Worm (Caenorhabditis elegans) whole organism, L4 larva: ENCODE data around the gene rig-4.

Experiments used
- D1046.2 ChIP-seq: fragments of 200-800 bp; sonication (Bioruptor generic); IDR thresholded peaks from 2 replicates; pipeline ENCODE4 v1.3.6; 2022; ENCODE audit warnings: missing genetic modification characterization, missing compliant biosample characterization
- F26F4.8 ChIP-seq: fragments of 200-800 bp; sonication (Bioruptor generic); conservative IDR thresholded peaks from 2 replicates; pipeline ENCODE4 v1.3.6; 2022; ENCODE audit warnings: missing genetic modification characterization, missing compliant biosample characterization
- F44E2.7 ChIP-seq: fragments of 200-800 bp; sonication (Bioruptor generic); IDR thresholded peaks from 2 replicates; pipeline ENCODE4 v2.1.2; 2022; ENCODE audit warnings: missing genetic modification characterization, missing compliant biosample characterization
- R02D3.7 ChIP-seq: fragments of 150-350 bp; sonication (generic microtip); optimal IDR thresholded peaks from 3 replicates; lab custom pipeline; 2014; ENCODE audit warnings: missing biosample characterization, missing genetic modification characterization
- Y48G9A.11 ChIP-seq: fragments of 200-800 bp; sonication (Bioruptor generic); IDR thresholded peaks from 2 replicates; pipeline ENCODE4 v1.3.6; 2022; ENCODE audit warnings: missing genetic modification reagents, missing genetic modification characterization, missing compliant biosample characterization
- ZK546.5 ChIP-seq, 2 experiments: sonication (generic microtip); optimal IDR thresholded peaks; 2 replicates each; lab custom pipeline; 2017; ENCODE audit warnings: missing biosample characterization in 2 of 2, missing genetic modification characterization in 2 of 2
- aha-1 ChIP-seq: fragments of 150-350 bp; peaks from one replicate; lab custom pipeline; 2014; ENCODE audit warnings: missing biosample characterization, missing genetic modification characterization
- attf-4 ChIP-seq: sonication (generic microtip); optimal IDR thresholded peaks from 3 replicates; lab custom pipeline; 2017; ENCODE audit warnings: missing biosample characterization, missing genetic modification characterization
- ceh-20 ChIP-seq: fragments of 200-800 bp; sonication (Bioruptor generic); IDR thresholded peaks from 2 replicates; pipeline ENCODE4 v1.3.6; 2022; ENCODE audit warnings: missing genetic modification reagents, missing genetic modification characterization, missing compliant biosample characterization
- ces-1 ChIP-seq: fragments of 150-350 bp; sonication (generic microtip); optimal IDR thresholded peaks from 4 replicates; lab custom pipeline; 2014; ENCODE audit warnings: missing biosample characterization, missing genetic modification reagents, missing genetic modification characterization
- ctbp-1 ChIP-seq: fragments of 200-800 bp; sonication (Bioruptor generic); IDR thresholded peaks from 2 replicates; pipeline ENCODE4 v1.3.6; 2022; ENCODE audit warnings: missing genetic modification reagents, missing genetic modification characterization, missing compliant biosample characterization
- daf-12 ChIP-seq: fragments of 150-350 bp; optimal IDR thresholded peaks from 2 replicates; lab custom pipeline; 2014; ENCODE audit warnings: missing biosample characterization, missing genetic modification reagents, missing genetic modification characterization
- daf-16 ChIP-seq, 3 experiments: sonication (generic microtip); optimal IDR thresholded peaks; 2 replicates each; lab custom pipeline; 2016 to 2017; ENCODE audit warnings: missing genetic modification characterization in 3 of 3, missing genetic modification reagents in 3 of 3, mild to moderate bottlenecking in 2 of 3, missing compliant biosample characterization in 2 of 3, missing biosample characterization in 1 of 3, moderate library complexity in 1 of 3
- daf-8 ChIP-seq: fragments of 200-800 bp; sonication (Bioruptor generic); IDR thresholded peaks from 2 replicates; pipeline ENCODE4 v1.3.6; 2022; ENCODE audit warnings: missing genetic modification characterization, missing compliant biosample characterization
- dmd-6 ChIP-seq: fragments of 200-800 bp; sonication (Bioruptor generic); IDR thresholded peaks from 2 replicates; pipeline ENCODE4 v1.3.6; 2022; ENCODE audit warnings: missing genetic modification reagents, missing genetic modification characterization, missing compliant biosample characterization
- dmd-8 ChIP-seq: fragments of 200-800 bp; sonication (Bioruptor generic); IDR thresholded peaks from 2 replicates; pipeline ENCODE4 v1.3.6; 2022; ENCODE audit warnings: missing genetic modification characterization, missing compliant biosample characterization
- dpl-1 ChIP-seq: fragments of 150-350 bp; optimal IDR thresholded peaks from 2 replicates; lab custom pipeline; 2014; ENCODE audit warnings: missing biosample characterization, missing genetic modification reagents, missing genetic modification characterization
- duxl-1 ChIP-seq: sonication (generic microtip); optimal IDR thresholded peaks from 2 replicates; lab custom pipeline; 2016; ENCODE audit warnings: mild to moderate bottlenecking, missing genetic modification characterization, moderate library complexity, missing compliant biosample characterization; ENCODE audit not compliant: poor library complexity
- dve-1 ChIP-seq: sonication (generic microtip); optimal IDR thresholded peaks from 2 replicates; lab custom pipeline; 2017; ENCODE audit warnings: antibody characterized with exemption, mild to moderate bottlenecking, missing genetic modification characterization, missing compliant biosample characterization; ENCODE audit not compliant: insufficient read depth
- gei-8 ChIP-seq: fragments of 200-800 bp; sonication (Bioruptor generic); optimal IDR thresholded peaks from 2 replicates; lab custom pipeline; 2018; ENCODE audit warnings: mild to moderate bottlenecking, missing genetic modification characterization, missing compliant biosample characterization
- hif-1 ChIP-seq, 2 experiments: sonication (generic microtip); optimal IDR thresholded peaks; 2 replicates each; lab custom pipeline; 2016 to 2017; ENCODE audit warnings: missing compliant biosample characterization in 2 of 2, missing genetic modification characterization in 2 of 2, missing genetic modification reagents in 2 of 2, missing genotype in 2 of 2, mild to moderate bottlenecking in 1 of 2
- hlh-11 ChIP-seq: fragments of 200-800 bp; sonication (Bioruptor generic); optimal IDR thresholded peaks from 2 replicates; lab custom pipeline; 2018; ENCODE audit warnings: mild to moderate bottlenecking, missing genetic modification characterization, missing compliant biosample characterization
- hmg-1.1 ChIP-seq: fragments of 200-800 bp; sonication (Bioruptor generic); IDR thresholded peaks from 2 replicates; pipeline ENCODE4 v1.3.6; 2022; ENCODE audit warnings: missing genetic modification reagents, missing genetic modification characterization, missing compliant biosample characterization
- lin-1 ChIP-seq: fragments of 200-800 bp; sonication (Bioruptor generic); IDR thresholded peaks from 2 replicates; pipeline ENCODE4 v1.3.6; 2022; ENCODE audit warnings: missing genetic modification reagents, missing genetic modification characterization, missing compliant biosample characterization
- lin-39 ChIP-seq: fragments of 150-350 bp; optimal IDR thresholded peaks from 2 replicates; lab custom pipeline; 2014; ENCODE audit warnings: missing biosample characterization, missing genetic modification reagents, missing genetic modification characterization
- lir-3 ChIP-seq: sonication (generic microtip); optimal IDR thresholded peaks from 2 replicates; lab custom pipeline; 2016; ENCODE audit warnings: mild to moderate bottlenecking, missing genetic modification characterization, missing compliant biosample characterization
- madf-5 ChIP-seq, 2 experiments: fragments of 200-800 bp; sonication (Bioruptor generic); IDR thresholded peaks; 2 replicates each; pipeline ENCODE4 v1.3.6; 2022; ENCODE audit warnings: missing compliant biosample characterization in 2 of 2, missing genetic modification characterization in 2 of 2
- mdl-1 ChIP-seq, 2 experiments: fragments of 150-350 bp in 1 of 2; sonication (generic microtip) in 1 of 2; optimal IDR thresholded peaks; 2 replicates each; lab custom pipeline; 2014 to 2017; ENCODE audit warnings: missing biosample characterization in 2 of 2, missing genetic modification characterization in 2 of 2
- mxl-2 ChIP-seq: fragments of 200-800 bp; sonication (Bioruptor generic); conservative IDR thresholded peaks from 2 replicates; pipeline ENCODE4 v1.3.6; 2022; ENCODE audit warnings: missing genetic modification reagents, missing genetic modification characterization, missing compliant biosample characterization
- mxl-3 ChIP-seq: fragments of 200-800 bp; sonication (Bioruptor generic); optimal IDR thresholded peaks from 2 replicates; lab custom pipeline; 2018; ENCODE audit warnings: mild to moderate bottlenecking, missing genetic modification characterization, missing compliant biosample characterization
- nhr-10 ChIP-seq: fragments of 150-350 bp; optimal IDR thresholded peaks from 2 replicates; lab custom pipeline; 2014; ENCODE audit warnings: missing biosample characterization, missing genetic modification characterization
- nhr-25 ChIP-seq: sonication (generic microtip); optimal IDR thresholded peaks from 2 replicates; lab custom pipeline; 2017; ENCODE audit warnings: missing genetic modification characterization, mild to moderate bottlenecking, missing compliant biosample characterization, antibody characterized with exemption, moderate library complexity, borderline replicate concordance; ENCODE audit not compliant: insufficient read depth
- nhr-42 ChIP-seq: fragments of 200-800 bp; sonication (Bioruptor generic); IDR thresholded peaks from 2 replicates; pipeline ENCODE4 v1.3.6; 2022; ENCODE audit warnings: missing genetic modification characterization, missing compliant biosample characterization
- nhr-48 ChIP-seq: sonication (generic microtip); optimal IDR thresholded peaks from 2 replicates; lab custom pipeline; 2016; ENCODE audit warnings: mild to moderate bottlenecking, missing genetic modification characterization, missing compliant biosample characterization
- nhr-6 ChIP-seq: fragments of 150-350 bp; optimal IDR thresholded peaks from 2 replicates; lab custom pipeline; 2014; ENCODE audit warnings: missing biosample characterization, missing genetic modification characterization
- nhr-77 ChIP-seq: fragments of 150-350 bp; optimal IDR thresholded peaks from 2 replicates; lab custom pipeline; 2014; ENCODE audit warnings: missing biosample characterization, missing genetic modification characterization
- pha-4 ChIP-seq, 2 experiments: fragments of 150-350 bp in 1 of 2; fragments of 200-800 bp in 1 of 2; sonication (Bioruptor generic) in 1 of 2; IDR thresholded peaks in 1 of 2; optimal IDR thresholded peaks in 1 of 2; 2 replicates each; pipeline versions ENCODE4 v1.3.6 to Lab custom; 2014 to 2022; ENCODE audit warnings: missing genetic modification characterization in 2 of 2, missing genetic modification reagents in 2 of 2, missing biosample characterization in 1 of 2, missing compliant biosample characterization in 1 of 2
- php-3 ChIP-seq: fragments of 200-800 bp; sonication (Bioruptor generic); IDR thresholded peaks from 2 replicates; pipeline ENCODE4 v1.3.6; 2022; ENCODE audit warnings: missing genetic modification reagents, missing genetic modification characterization, missing compliant biosample characterization
- pqm-1 ChIP-seq: sonication (generic microtip); optimal IDR thresholded peaks from 2 replicates; lab custom pipeline; 2017; ENCODE audit warnings: missing biosample characterization, missing genetic modification characterization
- rbr-2 ChIP-seq: sonication (generic microtip); optimal IDR thresholded peaks from 2 replicates; lab custom pipeline; 2016; ENCODE audit warnings: missing genotype, missing genetic modification characterization, missing compliant biosample characterization
- sdz-12 ChIP-seq: fragments of 200-800 bp; sonication (Bioruptor generic); optimal IDR thresholded peaks from 2 replicates; lab custom pipeline; 2018; ENCODE audit warnings: mild to moderate bottlenecking, missing genetic modification characterization, missing compliant biosample characterization
- set-16 ChIP-seq: fragments of 200-800 bp; sonication (Bioruptor generic); IDR thresholded peaks from 2 replicates; pipeline ENCODE4 v1.3.6; 2022; ENCODE audit warnings: missing genetic modification reagents, missing genetic modification characterization, missing compliant biosample characterization
- snpc-1.2 ChIP-seq: fragments of 200-800 bp; sonication (Bioruptor generic); IDR thresholded peaks from 2 replicates; pipeline ENCODE4 v1.3.6; 2022; ENCODE audit warnings: missing genetic modification reagents, missing genetic modification characterization, missing compliant biosample characterization
- spr-1 ChIP-seq: sonication (generic microtip); optimal IDR thresholded peaks from 2 replicates; lab custom pipeline; 2016; ENCODE audit warnings: mild to moderate bottlenecking, missing genetic modification characterization, missing compliant biosample characterization
- spr-3 ChIP-seq: fragments of 200-800 bp; sonication (Bioruptor generic); optimal IDR thresholded peaks from 2 replicates; lab custom pipeline; 2018; ENCODE audit warnings: mild to moderate bottlenecking, missing genetic modification characterization, missing compliant biosample characterization
- unc-62 ChIP-seq, 3 experiments: fragments of 150-350 bp in 1 of 3; sonication (generic microtip); optimal IDR thresholded peaks in 2 of 3; peaks in 1 of 3; 1 replicate in 1 of 3; 2 replicates in 2 of 3; lab custom pipeline; 2014 to 2017; ENCODE audit warnings: missing biosample characterization in 3 of 3, missing genetic modification characterization in 3 of 3, missing genetic modification reagents in 3 of 3, missing genotype in 1 of 3
- vab-7 ChIP-seq: fragments of 200-800 bp; sonication (Bioruptor generic); IDR thresholded peaks from 2 replicates; pipeline ENCODE4 v1.3.6; 2022; ENCODE audit warnings: missing genetic modification reagents, missing genetic modification characterization, missing compliant biosample characterization
- zag-1 ChIP-seq: fragments of 150-350 bp; optimal IDR thresholded peaks from 2 replicates; lab custom pipeline; 2014; ENCODE audit warnings: missing biosample characterization, missing genetic modification characterization
- zip-2 ChIP-seq: fragments of 150-350 bp; optimal IDR thresholded peaks from 2 replicates; lab custom pipeline; 2014; ENCODE audit warnings: missing biosample characterization, missing genetic modification characterization
- ztf-11 ChIP-seq: fragments of 150-350 bp; optimal IDR thresholded peaks from 2 replicates; lab custom pipeline; 2014; ENCODE audit warnings: missing biosample characterization, missing genetic modification characterization

Gene rig-4

ce11 chrIV:8028372-8028771 is 24.5 kb upstream of the rig-4 start (continued):
- TF ChIP-seq F44E2.7 (GFP tag; lab: Robert Waterston, UW) (no peak), unc-62 (GFP tag; optimal IDR thresholded peaks at IDR 0.05 in 1 of 2; lab: Kevin White, UChicago) (peak in 1 of 2 experiments; percentile 94), unc-62 (tag; optimal IDR thresholded peaks at IDR 0.05; lab: Kevin White, UChicago) (no peak), nhr-42 (GFP tag; lab: Robert Waterston, UW) (no peak), daf-8 (GFP tag; lab: Robert Waterston, UW) (no peak), daf-12 (tag; lab: Kevin White, UChicago) (no peak), set-16 (GFP tag; lab: Robert Waterston, UW) (no peak), lin-39 (tag; lab: Kevin White, UChicago) (no peak), spr-1 (tag; lab: Kevin White, UChicago) (no peak), mdl-1 (tag; optimal IDR thresholded peaks at IDR 0.05; lab: Kevin White, UChicago) (peak; percentile 32 to 89), ceh-20 (GFP tag; lab: Robert Waterston, UW) (peak; percentile 37), duxl-1 (no peak), ztf-11 (no peak), gei-8 (GFP tag; lab: Kevin White, UChicago) (peak; percentile 45), ctbp-1 (no peak), spr-3 (no peak), dmd-8 (GFP tag; lab: Robert Waterston, UW) (no peak), nhr-10 (no peak), lir-3 (tag; lab: Kevin White, UChicago) (no peak), ces-1 (GFP tag; lab: Kevin White, UChicago) (no peak), mxl-2 (GFP tag; lab: Robert Waterston, UW) (no peak), vab-7 (no peak), rbr-2 (tag; lab: Kevin White, UChicago) (no peak), hmg-1.1 (GFP tag; lab: Robert Waterston, UW) (no peak), dpl-1 (GFP tag; lab: Kevin White, UChicago) (peak; percentile 29), nhr-25 (tag; lab: Kevin White, UChicago) (peak; percentile 20), php-3 (GFP tag; lab: Robert Waterston, UW) (no peak), hlh-11 (tag; lab: Kevin White, UChicago) (peak; percentile 83), zip-2 (tag; lab: Kevin White, UChicago) (no peak), lin-1 (no peak), zag-1 (tag; lab: Kevin White, UChicago) (no peak), attf-4 (tag; lab: Kevin White, UChicago) (no peak), hif-1 (tag; optimal IDR thresholded peaks at IDR 0.05; lab: Kevin White, UChicago) (no peak), nhr-77 (tag; lab: Kevin White, UChicago) (peak; percentile 37), snpc-1.2 (no peak), R02D3.7 (tag; lab: Kevin White, UChicago) (no peak), dve-1 (tag; lab: Kevin White, UChicago) (peak; percentile 80), madf-5 (GFP tag; IDR thresholded peaks at IDR 0.05; lab: Robert Waterston, UW) (no peak), ZK546.5 (tag; optimal IDR thresholded peaks at IDR 0.05; lab: Kevin White, UChicago) (no peak), nhr-48 (tag; lab: Kevin White, UChicago) (peak; percentile 58), mxl-3 (GFP tag; lab: Kevin White, UChicago) (peak; percentile 92), D1046.2 (GFP tag; lab: Robert Waterston, UW) (no peak), pqm-1 (tag; lab: Kevin White, UChicago) (peak; percentile 49), sdz-12 (GFP tag; lab: Kevin White, UChicago) (no peak), dmd-6 (GFP tag; lab: Robert Waterston, UW) (peak; percentile 83), daf-16 (GFP tag; optimal IDR thresholded peaks at IDR 0.05; lab: Kevin White, UChicago) (no peak), daf-16 (tag; optimal IDR thresholded peaks at IDR 0.05; lab: Kevin White, UChicago) (no peak), nhr-6 (tag; lab: Kevin White, UChicago) (no peak), pha-4 (GFP tag; IDR thresholded peaks at IDR 0.05; lab: Robert Waterston, UW) (no peak), pha-4 (tag; optimal IDR thresholded peaks at IDR 0.05; lab: Kevin White, UChicago) (no peak), Y48G9A.11 (GFP tag; lab: Robert Waterston, UW) (no peak), aha-1 (tag; lab: Kevin White, UChicago) (peak; percentile 98), F26F4.8 (GFP tag; lab: Robert Waterston, UW) (no peak)
